Worm (Caenorhabditis elegans): ENCODE data around the gene sorb-1.

The sorb-1 gene

DNA sequence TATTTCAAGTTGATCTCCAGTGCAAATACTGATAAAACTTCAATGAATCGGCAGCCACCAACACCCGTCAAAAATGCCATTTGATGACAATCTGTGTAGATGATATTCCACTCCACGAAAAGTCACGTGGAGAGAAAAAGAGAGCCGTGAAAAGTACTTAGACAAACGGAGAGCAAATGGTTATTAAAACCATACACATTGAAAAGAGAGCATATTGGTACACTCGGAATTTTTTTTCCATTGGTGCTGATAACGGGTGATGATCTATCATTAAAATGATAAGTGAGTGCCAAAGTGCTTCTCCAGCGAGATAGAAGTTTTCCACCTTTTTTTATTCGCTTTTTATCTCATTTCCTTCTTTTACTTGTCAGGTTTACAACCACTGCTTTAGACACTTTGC is 24.9 kb upstream of the sorb-1 start (continued):
- TF ChIP-seq B0336.3 (GFP tag; IDR thresholded peaks at IDR 0.05) (no peak), Y79H2A.3 (GFP tag; conservative IDR thresholded peaks at IDR 0.05) (no peak), madf-10 (tag; optimal IDR thresholded peaks at IDR 0.05) (peak; percentile 30)

ce11 chrIV:13726630-13727029 is 23.5 kb upstream of the sorb-1 start, which contains the start of gene ent-4:
ent-4 (plus strand) TSS chrIV:13726930.
- TF ChIP-seq lag-1 (GFP tag; IDR thresholded peaks at IDR 0.05) (no peak), B0336.3 (GFP tag; IDR thresholded peaks at IDR 0.05) (no peak), let-607 (tag; optimal IDR thresholded peaks at IDR 0.05) (no peak), F49E8.2 (tag; optimal IDR thresholded peaks at IDR 0.05; ENCODE audit: insufficient read depth) (no peak), gei-17 (GFP tag; optimal IDR thresholded peaks at IDR 0.05) (no peak), ztf-25 (GFP tag; IDR thresholded peaks at IDR 0.05) (no peak), pha-4 (tag; optimal IDR thresholded peaks at IDR 0.05) (no peak), Y67H2A.10 (GFP tag; conservative IDR thresholded peaks at IDR 0.05) (no peak), zfh-2 (GFP tag; conservative IDR thresholded peaks at IDR 0.05) (no peak)

DNA sequence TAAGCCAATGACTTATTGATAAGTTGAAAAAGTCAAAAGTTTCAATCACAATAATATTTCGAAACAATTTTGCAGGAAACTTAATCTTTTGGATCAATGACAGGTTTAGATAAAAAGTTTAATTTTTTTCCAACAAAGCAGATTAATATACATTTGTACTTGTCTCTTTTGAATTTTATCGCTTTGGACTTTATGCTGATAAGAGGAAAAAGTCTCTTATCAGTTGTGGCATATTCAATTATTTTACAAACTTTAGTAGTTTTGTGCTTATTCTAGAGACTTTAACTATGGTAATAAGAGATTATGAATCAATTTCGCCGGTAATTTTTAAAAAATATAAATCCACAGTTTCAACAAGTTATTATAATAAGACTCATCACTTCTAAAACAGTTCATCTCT is 22.3 kb upstream of the sorb-1 start:
- TF ChIP-seq ceh-91 (GFP tag; IDR thresholded peaks at IDR 0.05) (no peak), nhr-80 (tag; optimal IDR thresholded peaks at IDR 0.05) (peak; percentile 36)

- TF ChIP-seq K12H6.12 (tag; optimal IDR thresholded peaks at IDR 0.05) (no peak), ztf-18 (tag; optimal IDR thresholded peaks at IDR 0.05) (no peak), F10E7.11 (tag; optimal IDR thresholded peaks at IDR 0.05) (no peak), F49E8.2 (tag; optimal IDR thresholded peaks at IDR 0.05; ENCODE audit: insufficient read depth) (no peak), ama-1 (optimal IDR thresholded peaks at IDR 0.05) (no peak), ama-1 (GFP tag; optimal IDR thresholded peaks at IDR 0.05) (no peak)
Observed at ce11 chrIV:13742244-13742643, 7.9 kb upstream of the sorb-1 start, which contains the start of gene C47A4.3. C47A4.3 (minus strand) TSS chrIV:13742344.

DNA sequence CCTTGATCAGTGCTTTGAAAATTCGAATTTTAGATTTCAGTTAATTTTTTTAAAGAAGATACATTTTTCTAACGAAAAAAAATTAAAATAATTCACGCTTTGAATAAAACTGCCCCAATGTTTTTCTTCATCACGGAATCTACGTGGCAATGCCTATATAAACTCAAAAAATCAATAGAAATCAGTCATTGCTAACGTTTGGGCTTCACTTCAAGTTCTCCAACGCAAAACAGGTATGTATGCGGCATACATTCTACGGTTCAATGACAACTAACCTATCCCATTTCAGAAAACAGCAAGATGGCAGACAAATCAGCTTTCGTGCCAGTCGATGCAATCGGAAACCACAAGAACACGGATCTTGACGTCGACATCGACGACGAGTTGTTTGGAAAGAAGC is 4.7 kb upstream of the sorb-1 start, which contains the start of gene C47A4.5:
Gene C47A4.5, plus strand, starts transcription at position 301 of the 400 bp plus-strand sequence.
- TF ChIP-seq ztf-6 (GFP tag; IDR thresholded peaks at IDR 0.05), result no peak
- no peak for TF ChIP-seq B0019.2 (GFP tag; conservative IDR thresholded peaks at IDR 0.05)
- TF ChIP-seq efl-1 (GFP tag; optimal IDR thresholded peaks at IDR 0.05), result no peak
- TF ChIP-seq pbrm-1 (GFP tag; IDR thresholded peaks at IDR 0.05), result no peak
- TF ChIP-seq chd-7 (tag; optimal IDR thresholded peaks at IDR 0.05), result no peak
- TF ChIP-seq F39B2.1 (GFP tag; IDR thresholded peaks at IDR 0.05), result no peak
- TF ChIP-seq snpc-4 (GFP tag; optimal IDR thresholded peaks at IDR 0.05), result no peak
- no peak for TF ChIP-seq snpc-4 (tag; optimal IDR thresholded peaks at IDR 0.05)

ce11 chrIV:13748798-13749197 is 1.3 kb upstream of the sorb-1 start:
- TF ChIP-seq Y79H2A.3 (GFP tag; conservative IDR thresholded peaks at IDR 0.05), result no peak
- TF ChIP-seq somi-1 (GFP tag; optimal IDR thresholded peaks at IDR 0.05), result no peak
- no peak for TF ChIP-seq B0019.2 (GFP tag; conservative IDR thresholded peaks at IDR 0.05)
- TF ChIP-seq ceh-40 (GFP tag; IDR thresholded peaks at IDR 0.05), result no peak
- no peak for TF ChIP-seq dpl-1 (GFP tag; optimal IDR thresholded peaks at IDR 0.05)
- no peak for TF ChIP-seq let-607 (tag; optimal IDR thresholded peaks at IDR 0.05)
- TF ChIP-seq madf-6 (GFP tag; IDR thresholded peaks at IDR 0.05), result no peak
- TF ChIP-seq madf-10 (tag; optimal IDR thresholded peaks at IDR 0.05), result no peak
- no peak for TF ChIP-seq K11D2.4 (GFP tag; IDR thresholded peaks at IDR 0.05)
